Worm (Caenorhabditis elegans) whole organism, young adult: ENCODE data around the gene C47E12.13.

Experiments
- ama-1 ChIP-seq, 3 experiments: fragments of 150-350 bp in 1 of 3; sonication (generic microtip) in 2 of 3; optimal IDR thresholded peaks; 2 replicates each; lab custom pipeline; 2014 to 2018; ENCODE audit warnings: missing biosample characterization in 2 of 3, missing genetic modification characterization in 2 of 3, missing genetic modification reagents in 2 of 3
- cebp-1 ChIP-seq, 2 experiments: fragments of 200-800 bp in 1 of 2; sonication (Bioruptor generic) in 1 of 2; sonication (generic microtip) in 1 of 2; IDR thresholded peaks in 1 of 2; optimal IDR thresholded peaks in 1 of 2; 2 replicates each; pipeline versions ENCODE4 v1.3.6 to Lab custom; 2017 to 2022; ENCODE audit warnings: missing compliant biosample characterization in 2 of 2, missing genetic modification characterization in 2 of 2, mild to moderate bottlenecking in 1 of 2, missing genetic modification reagents in 1 of 2, moderate library complexity in 1 of 2
- ceh-100 ChIP-seq: fragments of 200-800 bp; sonication (Bioruptor generic); IDR thresholded peaks from 2 replicates; pipeline ENCODE4 v1.3.6; 2022; ENCODE audit warnings: missing genetic modification reagents, missing genetic modification characterization, missing compliant biosample characterization
- dox-1 ChIP-seq: fragments of 200-800 bp; sonication (Bioruptor generic); IDR thresholded peaks from 2 replicates; pipeline ENCODE4 v1.3.6; 2022; ENCODE audit warnings: missing genetic modification reagents, missing genetic modification characterization, missing compliant biosample characterization
- egrh-3 ChIP-seq: fragments of 200-800 bp; sonication (Bioruptor generic); IDR thresholded peaks from 2 replicates; pipeline ENCODE4 v1.3.6; 2022; ENCODE audit warnings: missing genetic modification reagents, missing genetic modification characterization, missing compliant biosample characterization
- hmg-20 ChIP-seq: fragments of 200-800 bp; sonication (Bioruptor generic); IDR thresholded peaks from 2 replicates; pipeline ENCODE4 v1.3.6; 2022; ENCODE audit warnings: missing genetic modification reagents, missing genetic modification characterization, missing compliant biosample characterization
- lir-1 ChIP-seq: fragments of 200-800 bp; sonication (Bioruptor generic); conservative IDR thresholded peaks from 2 replicates; pipeline ENCODE4 v1.3.6; 2022; ENCODE audit warnings: missing genetic modification reagents, missing genetic modification characterization, missing compliant biosample characterization
- snpc-1.3 ChIP-seq: sonication (generic microtip); optimal IDR thresholded peaks from 2 replicates; lab custom pipeline; 2017; ENCODE audit warnings: missing genetic modification characterization, mild to moderate bottlenecking, missing compliant biosample characterization, antibody characterized with exemption, moderate library complexity, missing genotype, missing genetic modification reagents; ENCODE audit not compliant: insufficient read depth
- tbx-9 ChIP-seq: sonication (generic microtip); optimal IDR thresholded peaks from 2 replicates; lab custom pipeline; 2016; ENCODE audit warnings: borderline replicate concordance, missing genetic modification characterization, inconsistent platforms, missing compliant biosample characterization
- unc-62 ChIP-seq: fragments of 150-350 bp; optimal IDR thresholded peaks from 2 replicates; lab custom pipeline; 2014; ENCODE audit warnings: missing biosample characterization, missing genetic modification reagents, missing genetic modification characterization
- ztf-22 ChIP-seq: fragments of 200-800 bp; sonication (Bioruptor generic); optimal IDR thresholded peaks from 2 replicates; lab custom pipeline; 2018; ENCODE audit warnings: mild to moderate bottlenecking, missing genetic modification characterization, moderate library complexity, missing compliant biosample characterization
- ztf-25 ChIP-seq: fragments of 200-800 bp; sonication (Bioruptor generic); IDR thresholded peaks from 2 replicates; pipeline ENCODE4 v1.3.6; 2022; ENCODE audit warnings: missing genetic modification reagents, missing genetic modification characterization, missing compliant biosample characterization

DNA sequence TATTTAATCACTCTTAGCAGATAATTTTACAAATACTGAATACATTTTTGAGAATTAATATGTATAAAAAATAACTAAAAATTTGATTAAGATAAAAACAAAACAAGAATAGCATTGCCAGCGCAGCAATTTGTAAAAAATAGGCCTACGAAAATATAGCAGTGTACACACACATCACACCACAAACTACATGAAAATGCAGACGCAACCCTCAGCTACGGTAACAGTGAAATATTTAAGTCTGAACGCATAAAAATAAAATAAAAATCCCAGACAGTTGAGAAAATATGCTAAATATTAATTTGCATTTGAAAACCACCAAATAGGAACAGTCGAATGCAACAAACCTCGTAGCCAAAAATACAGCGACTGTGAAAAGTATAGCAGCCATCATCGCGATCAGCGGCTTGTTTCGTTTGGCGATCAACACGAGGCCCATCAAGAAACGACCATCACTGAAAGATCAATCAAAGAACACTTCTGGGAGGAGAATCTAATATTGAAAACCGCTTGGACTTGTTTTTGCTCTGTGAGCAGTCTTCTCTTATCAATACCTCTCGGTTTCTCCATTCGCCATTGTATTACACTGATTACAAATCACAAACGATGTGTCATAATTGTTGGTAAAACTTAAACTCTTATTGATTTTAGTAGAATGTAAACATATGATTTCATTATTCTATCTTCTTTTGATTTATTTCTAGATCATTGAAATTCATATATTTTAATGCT lies 8.0 kb downstream of the C47E12.13 start, which contains the start of gene pyp-1:
- TF ChIP-seq cebp-1 (GFP tag; IDR thresholded peaks at IDR 0.05; lab: Robert Waterston, UW) (no peak), cebp-1 (tag; optimal IDR thresholded peaks at IDR 0.05; lab: Kevin White, UChicago) (peak; percentile 31), ceh-100 (no peak), egrh-3 (no peak), ama-1 (optimal IDR thresholded peaks at IDR 0.05; lab: Kevin White, UChicago) (no peak), ama-1 (GFP tag; optimal IDR thresholded peaks at IDR 0.05; lab: Kevin White, UChicago) (no peak), unc-62 (GFP tag; lab: Kevin White, UChicago) (no peak), snpc-1.3 (no peak), ztf-25 (GFP tag; lab: Robert Waterston, UW) (no peak), dox-1 (no peak), hmg-20 (GFP tag; lab: Robert Waterston, UW) (no peak), ztf-22 (GFP tag; lab: Kevin White, UChicago) (no peak), tbx-9 (no peak), lir-1 (no peak)
